Worm (Caenorhabditis elegans) whole organism, late embryonic: ENCODE measurements around the gene best-19.

Experiments
- C38D4.7 ChIP-seq: fragments of 200-800 bp; sonication (Bioruptor generic); optimal IDR thresholded peaks from 2 replicates; lab custom pipeline; 2018; ENCODE audit warnings: mild to moderate bottlenecking, missing genetic modification characterization, moderate library complexity, missing compliant biosample characterization
- K02D7.2 ChIP-seq: sonication (generic microtip); optimal IDR thresholded peaks from 2 replicates; lab custom pipeline; 2017; ENCODE audit warnings: mild to moderate bottlenecking, missing genetic modification characterization, missing compliant biosample characterization
- K09A11.1 ChIP-seq: sonication (generic microtip); optimal IDR thresholded peaks from 2 replicates; lab custom pipeline; 2017; ENCODE audit warnings: antibody characterized with exemption, mild to moderate bottlenecking, missing genetic modification characterization, missing compliant biosample characterization; ENCODE audit not compliant: insufficient read depth
- T23F11.4 ChIP-seq: fragments of 200-800 bp; sonication (Bioruptor generic); optimal IDR thresholded peaks from 2 replicates; lab custom pipeline; 2018; ENCODE audit warnings: mild to moderate bottlenecking, missing genetic modification characterization, missing compliant biosample characterization
- Y22D7AL.16 ChIP-seq: sonication (generic microtip); optimal IDR thresholded peaks from 2 replicates; lab custom pipeline; 2016; ENCODE audit warnings: missing genetic modification characterization, missing compliant biosample characterization
- ahr-1 ChIP-seq: sonication (generic microtip); optimal IDR thresholded peaks from 2 replicates; lab custom pipeline; 2016; ENCODE audit warnings: missing genetic modification characterization, missing compliant biosample characterization
- ceh-18 ChIP-seq: sonication (generic microtip); optimal IDR thresholded peaks from 2 replicates; lab custom pipeline; 2016; ENCODE audit warnings: missing genetic modification characterization, missing compliant biosample characterization
- ceh-19 ChIP-seq: fragments of 200-800 bp; sonication (Bioruptor generic); optimal IDR thresholded peaks from 2 replicates; lab custom pipeline; 2018; ENCODE audit warnings: mild to moderate bottlenecking, missing genetic modification characterization, missing compliant biosample characterization
- ceh-22 ChIP-seq: sonication (generic microtip); optimal IDR thresholded peaks from 2 replicates; lab custom pipeline; 2017; ENCODE audit warnings: missing biosample characterization, missing genetic modification characterization
- ceh-31 ChIP-seq: sonication (generic microtip); optimal IDR thresholded peaks from 2 replicates; lab custom pipeline; 2016; ENCODE audit warnings: missing genetic modification characterization, missing compliant biosample characterization
- ceh-34 ChIP-seq: sonication (generic microtip); optimal IDR thresholded peaks from 2 replicates; lab custom pipeline; 2016; ENCODE audit warnings: mild to moderate bottlenecking, missing genetic modification characterization, missing compliant biosample characterization
- ceh-45 ChIP-seq: fragments of 200-800 bp; sonication (Bioruptor generic); IDR thresholded peaks from 2 replicates; pipeline ENCODE4 v1.3.6; 2022; ENCODE audit warnings: missing genetic modification reagents, missing genetic modification characterization, missing compliant biosample characterization
- ceh-48 ChIP-seq: sonication (generic microtip); optimal IDR thresholded peaks from 2 replicates; lab custom pipeline; 2016; ENCODE audit warnings: missing genetic modification characterization, inconsistent platforms, missing compliant biosample characterization
- dmd-4 ChIP-seq: sonication (generic microtip); optimal IDR thresholded peaks from 2 replicates; lab custom pipeline; 2016; ENCODE audit warnings: borderline replicate concordance, missing genetic modification characterization, missing compliant biosample characterization
- elt-2 ChIP-seq: sonication (generic microtip); optimal IDR thresholded peaks from 2 replicates; lab custom pipeline; 2016; ENCODE audit warnings: missing genetic modification reagents, missing genetic modification characterization, missing compliant biosample characterization
- ets-4 ChIP-seq: sonication (generic microtip); optimal IDR thresholded peaks from 2 replicates; lab custom pipeline; 2016; ENCODE audit warnings: missing genetic modification characterization, missing compliant biosample characterization
- fax-1 ChIP-seq: sonication (generic microtip); optimal IDR thresholded peaks from 2 replicates; lab custom pipeline; 2016; ENCODE audit warnings: missing genotype, missing genetic modification characterization, missing compliant biosample characterization
- gmeb-2 ChIP-seq: sonication (generic microtip); optimal IDR thresholded peaks from 2 replicates; lab custom pipeline; 2016; ENCODE audit warnings: missing genetic modification characterization, inconsistent platforms, missing compliant biosample characterization
- hlh-13 ChIP-seq: fragments of 200-800 bp; sonication (Bioruptor generic); optimal IDR thresholded peaks from 2 replicates; lab custom pipeline; 2018; ENCODE audit warnings: mild to moderate bottlenecking, missing genetic modification characterization, missing compliant biosample characterization
- hlh-15 ChIP-seq: sonication (generic microtip); optimal IDR thresholded peaks from 2 replicates; lab custom pipeline; 2016; ENCODE audit warnings: missing genetic modification characterization, missing compliant biosample characterization
- lim-6 ChIP-seq: sonication (generic microtip); optimal IDR thresholded peaks from 2 replicates; lab custom pipeline; 2016; ENCODE audit warnings: missing genetic modification characterization, missing compliant biosample characterization
- lin-11 ChIP-seq: fragments of 200-800 bp; sonication (Bioruptor generic); optimal IDR thresholded peaks from 2 replicates; lab custom pipeline; 2018; ENCODE audit warnings: mild to moderate bottlenecking, missing genetic modification characterization, missing compliant biosample characterization
- madf-2 ChIP-seq: sonication (generic microtip); optimal IDR thresholded peaks from 2 replicates; lab custom pipeline; 2017; ENCODE audit warnings: missing genetic modification characterization, missing compliant biosample characterization
- nfya-1 ChIP-seq: sonication (generic microtip); optimal IDR thresholded peaks from 2 replicates; lab custom pipeline; 2017; ENCODE audit warnings: missing genetic modification characterization, mild to moderate bottlenecking, missing compliant biosample characterization, antibody characterized with exemption, moderate library complexity
- npax-4 ChIP-seq: sonication (generic microtip); optimal IDR thresholded peaks from 2 replicates; lab custom pipeline; 2016; ENCODE audit warnings: missing genetic modification characterization, missing compliant biosample characterization
- odd-2 ChIP-seq: sonication (generic microtip); optimal IDR thresholded peaks from 2 replicates; lab custom pipeline; 2017; ENCODE audit warnings: antibody characterized with exemption, mild to moderate bottlenecking, missing genetic modification characterization, missing compliant biosample characterization
- pax-1 ChIP-seq: fragments of 150-350 bp; optimal IDR thresholded peaks from 2 replicates; lab custom pipeline; 2014; ENCODE audit warnings: missing biosample characterization, missing genetic modification characterization
- pha-2 ChIP-seq: sonication (generic microtip); optimal IDR thresholded peaks from 2 replicates; lab custom pipeline; 2017; ENCODE audit warnings: mild to moderate bottlenecking, missing genetic modification characterization, missing compliant biosample characterization
- ref-2 ChIP-seq: sonication (generic microtip); optimal IDR thresholded peaks from 2 replicates; lab custom pipeline; 2016; ENCODE audit warnings: missing genetic modification characterization, missing compliant biosample characterization
- syd-9 ChIP-seq: sonication (generic microtip); optimal IDR thresholded peaks from 2 replicates; lab custom pipeline; 2016; ENCODE audit warnings: mild to moderate bottlenecking, missing genetic modification characterization, moderate library complexity, missing compliant biosample characterization
- tbx-2 ChIP-seq: sonication (generic microtip); optimal IDR thresholded peaks from 2 replicates; lab custom pipeline; 2016; ENCODE audit warnings: missing genetic modification characterization, missing compliant biosample characterization
- ttx-3 ChIP-seq: sonication (generic microtip); optimal IDR thresholded peaks from 2 replicates; lab custom pipeline; 2016; ENCODE audit warnings: missing genetic modification reagents, missing genetic modification characterization, missing compliant biosample characterization
- unc-3 ChIP-seq, 2 experiments: fragments of 200-800 bp in 1 of 2; sonication (Bioruptor generic) in 1 of 2; sonication (generic microtip) in 1 of 2; conservative IDR thresholded peaks in 1 of 2; optimal IDR thresholded peaks in 1 of 2; 2 replicates each; pipeline versions ENCODE4 v1.3.6 to Lab custom; 2016 to 2022; ENCODE audit warnings: missing compliant biosample characterization in 2 of 2, missing genetic modification characterization in 2 of 2, missing genetic modification reagents in 1 of 2
- unc-42 ChIP-seq: sonication (generic microtip); optimal IDR thresholded peaks from 2 replicates; lab custom pipeline; 2016; ENCODE audit warnings: missing genotype, missing genetic modification characterization, missing compliant biosample characterization
- unc-55 ChIP-seq: sonication (generic microtip); optimal IDR thresholded peaks from 2 replicates; lab custom pipeline; 2017; ENCODE audit warnings: missing biosample characterization, missing genetic modification reagents, missing genetic modification characterization
- zip-5 ChIP-seq: sonication (generic microtip); optimal IDR thresholded peaks from 2 replicates; lab custom pipeline; 2016; ENCODE audit warnings: missing genetic modification characterization, missing compliant biosample characterization
- ztf-16 ChIP-seq: sonication (generic microtip); optimal IDR thresholded peaks from 2 replicates; lab custom pipeline; 2017; ENCODE audit warnings: missing genetic modification characterization, missing compliant biosample characterization

best-19 gene

ce11 chrIV:262460-262859 is 21.0 kb upstream of the best-19 start:
- TF ChIP-seq fax-1 (tag; lab: Kevin White, UChicago) (no peak), K02D7.2 (tag; lab: Kevin White, UChicago) (no peak), pha-2 (tag; lab: Kevin White, UChicago) (no peak), C38D4.7 (GFP tag; lab: Kevin White, UChicago) (no peak), zip-5 (tag; lab: Kevin White, UChicago) (no peak), ceh-22 (tag; lab: Kevin White, UChicago) (no peak), lin-11 (tag; lab: Kevin White, UChicago) (no peak), unc-3 (GFP tag; conservative IDR thresholded peaks at IDR 0.05; lab: Robert Waterston, UW) (no peak), unc-3 (tag; optimal IDR thresholded peaks at IDR 0.05; lab: Kevin White, UChicago) (no peak)

- TF ChIP-seq ceh-18 (tag; lab: Kevin White, UChicago) = peak; percentile 26
- TF ChIP-seq ceh-22 (tag; lab: Kevin White, UChicago) = no peak
- no peak for TF ChIP-seq lim-6 (tag; lab: Kevin White, UChicago)
- TF ChIP-seq ceh-48 (tag; lab: Kevin White, UChicago) = no peak
- TF ChIP-seq madf-2 (tag; lab: Kevin White, UChicago) = no peak
- TF ChIP-seq ceh-31 (tag; lab: Kevin White, UChicago) = peak; percentile 36
- peak; percentile 42 for TF ChIP-seq unc-55 (GFP tag; lab: Kevin White, UChicago)
- peak; percentile 57 for TF ChIP-seq nfya-1
- TF ChIP-seq tbx-2 (tag; lab: Kevin White, UChicago) = no peak
- peak; percentile 1 for TF ChIP-seq pax-1
- TF ChIP-seq ceh-45 = no peak
- TF ChIP-seq ceh-34 (tag; lab: Kevin White, UChicago) = no peak
- TF ChIP-seq gmeb-2 = no peak
- TF ChIP-seq syd-9 (tag; lab: Kevin White, UChicago) = no peak
- TF ChIP-seq K09A11.1 (tag; lab: Kevin White, UChicago) = no peak
- no peak for TF ChIP-seq ahr-1 (tag; lab: Kevin White, UChicago)
- TF ChIP-seq ztf-16 (tag; lab: Kevin White, UChicago) = no peak
- no peak for TF ChIP-seq hlh-13 (GFP tag; lab: Kevin White, UChicago)
- no peak for TF ChIP-seq ets-4 (tag; lab: Kevin White, UChicago)
- TF ChIP-seq hlh-15 (tag; lab: Kevin White, UChicago) = no peak
- no peak for TF ChIP-seq odd-2 (tag; lab: Kevin White, UChicago)
- no peak for TF ChIP-seq C38D4.7 (GFP tag; lab: Kevin White, UChicago)
- TF ChIP-seq npax-4 (tag; lab: Kevin White, UChicago) = no peak
- no peak for TF ChIP-seq K02D7.2 (tag; lab: Kevin White, UChicago)
Observed at ce11 chrIV:264182-264709, 19.2 kb upstream of the best-19 start, which contains the start of gene pat-6. Gene pat-6 (minus strand): TSS chrIV:264232.

ce11 chrIV:266148-266547 is 17.3 kb upstream of the best-19 start, which contains the start of gene T21D12.12:
Gene T21D12.12 (plus strand): TSS chrIV:266448.
- TF ChIP-seq elt-2 (tag; lab: Kevin White, UChicago) = no peak
- no peak for TF ChIP-seq C38D4.7 (GFP tag; lab: Kevin White, UChicago)
- no peak for TF ChIP-seq unc-55 (GFP tag; lab: Kevin White, UChicago)
- TF ChIP-seq ttx-3 (tag; lab: Kevin White, UChicago) = no peak
- TF ChIP-seq tbx-2 (tag; lab: Kevin White, UChicago) = no peak
- no peak for TF ChIP-seq dmd-4
- TF ChIP-seq Y22D7AL.16 (tag; lab: Kevin White, UChicago) = no peak
- no peak for TF ChIP-seq K02D7.2 (tag; lab: Kevin White, UChicago)

ce11 chrIV:269107-269506 is 14.3 kb upstream of the best-19 start, which contains the start of gene T21D12.11:
Gene T21D12.11 (plus strand): TSS chrIV:269407.
- TF ChIP-seq ref-2 (tag; lab: Kevin White, UChicago) (no peak), ahr-1 (tag; lab: Kevin White, UChicago) (no peak), unc-42 (tag; lab: Kevin White, UChicago) (no peak), ceh-19 (no peak), T23F11.4 (GFP tag; lab: Kevin White, UChicago) (no peak)
